Worm (Caenorhabditis elegans): ENCODE data around the gene ZK1248.17.
"Not testable (repeated sequence)": the region's sequence is repeated elsewhere in the genome, so short reads cannot be mapped to it uniquely, and the experiment has no call there.

The ZK1248.17 gene

DNA sequence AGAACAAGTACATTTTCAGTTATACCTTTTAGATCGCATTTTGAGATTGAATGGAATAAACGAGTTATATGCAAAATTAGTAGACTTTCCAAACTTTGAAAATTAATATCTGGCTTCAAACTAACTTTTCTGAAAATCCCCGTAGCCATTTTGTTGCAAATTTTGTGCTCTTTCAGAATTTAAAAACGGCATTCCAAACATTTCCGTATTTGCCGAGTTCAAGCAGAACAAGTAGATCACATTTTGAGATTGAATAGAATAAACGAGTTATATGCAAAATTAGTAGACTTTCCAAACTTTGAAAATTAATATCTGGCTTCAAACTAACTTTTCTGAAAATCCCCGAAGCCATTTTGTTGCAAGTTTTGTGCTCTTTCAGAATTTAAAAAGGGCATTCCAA lies 31.2 kb upstream of the ZK1248.17 start, which contains the start of gene F55C12.2:
Gene F55C12.2, plus strand, starts transcription at position 301 of the 400 bp plus-strand sequence.
- not testable (repeated sequence) for TF ChIP-seq lin-40 (tag; optimal IDR thresholded peaks at IDR 0.05); K12H6.12 (tag; optimal IDR thresholded peaks at IDR 0.05); ztf-28 (GFP tag; IDR thresholded peaks at IDR 0.05)

DNA sequence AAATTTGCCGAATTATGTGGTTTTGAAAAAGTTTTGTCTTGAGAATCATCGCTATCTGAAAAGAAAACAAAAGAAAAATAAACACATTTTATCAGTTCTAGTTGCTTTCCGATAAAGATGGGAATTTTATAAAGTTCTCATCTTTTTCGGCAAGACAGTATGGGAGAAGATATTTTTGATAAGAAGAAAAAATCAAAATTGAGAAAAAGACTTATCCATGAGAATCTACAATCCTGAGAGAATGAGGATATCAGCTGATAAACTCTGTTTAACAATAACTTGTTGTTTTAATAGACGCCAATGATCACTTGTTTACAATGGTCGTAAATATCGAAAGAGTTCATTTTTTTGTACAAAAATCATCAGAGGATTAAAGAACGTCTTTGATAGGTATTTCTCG lies 30.7 kb upstream of the ZK1248.17 start, which contains the start of gene F55C12.6:
Gene F55C12.6, minus strand, starts transcription at position 101 of the 400 bp plus-strand sequence.
- TF ChIP-seq ztf-26 (tag; optimal IDR thresholded peaks at IDR 0.05) (no peak), ztf-28 (GFP tag; IDR thresholded peaks at IDR 0.05) (no peak), ama-1 (optimal IDR thresholded peaks at IDR 0.05) (no peak), ama-1 (GFP tag; optimal IDR thresholded peaks at IDR 0.05) (no peak), cebp-2 (GFP tag; IDR thresholded peaks at IDR 0.05) (no peak), ceh-27 (GFP tag; optimal IDR thresholded peaks at IDR 0.05) (no peak), nhr-80 (tag; optimal IDR thresholded peaks at IDR 0.05) (no peak), aptf-3 (GFP tag; IDR thresholded peaks at IDR 0.05) (no peak), ets-4 (GFP tag; optimal IDR thresholded peaks at IDR 0.05) (no peak), K12H6.12 (tag; optimal IDR thresholded peaks at IDR 0.05) (no peak), madf-10 (tag; optimal IDR thresholded peaks at IDR 0.05) (no peak), attf-5 (GFP tag; optimal IDR thresholded peaks at IDR 0.05) (no peak), egrh-3 (GFP tag; IDR thresholded peaks at IDR 0.05) (no peak), dpl-1 (GFP tag; optimal IDR thresholded peaks at IDR 0.05) (no peak)

DNA sequence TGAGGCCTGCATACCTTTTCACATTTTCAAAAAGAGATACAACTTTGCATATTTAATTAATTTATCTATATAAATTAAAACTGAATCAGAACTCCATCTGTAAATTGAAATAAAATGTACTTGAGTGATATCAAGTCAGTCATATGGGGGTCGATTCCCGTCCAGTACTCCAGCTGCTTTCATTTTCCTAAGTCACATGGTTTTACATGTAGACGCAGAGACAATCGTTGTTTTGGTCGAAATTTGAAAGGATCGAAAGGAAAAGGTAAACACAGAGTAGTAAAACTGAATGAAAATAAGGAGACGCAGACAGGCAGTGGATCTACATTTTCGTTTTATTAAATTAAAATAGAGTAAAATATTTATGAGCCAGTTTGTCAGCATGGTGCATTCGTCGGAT lies 28.8 kb upstream of the ZK1248.17 start:
- no peak for TF ChIP-seq rpc-1 (optimal IDR thresholded peaks at IDR 0.05)
- no peak for TF ChIP-seq rpc-1 (tag; optimal IDR thresholded peaks at IDR 0.05)
- TF ChIP-seq pha-4 (tag; optimal IDR thresholded peaks at IDR 0.05), result peak; percentile 26
- TF ChIP-seq mcd-1 (GFP tag; IDR thresholded peaks at IDR 0.05), result no peak
- TF ChIP-seq pbrm-1 (GFP tag; IDR thresholded peaks at IDR 0.05), result no peak
- TF ChIP-seq Y67H2A.10 (GFP tag; conservative IDR thresholded peaks at IDR 0.05), result no peak
- TF ChIP-seq F52B5.7 (tag; optimal IDR thresholded peaks at IDR 0.05), result no peak

DNA sequence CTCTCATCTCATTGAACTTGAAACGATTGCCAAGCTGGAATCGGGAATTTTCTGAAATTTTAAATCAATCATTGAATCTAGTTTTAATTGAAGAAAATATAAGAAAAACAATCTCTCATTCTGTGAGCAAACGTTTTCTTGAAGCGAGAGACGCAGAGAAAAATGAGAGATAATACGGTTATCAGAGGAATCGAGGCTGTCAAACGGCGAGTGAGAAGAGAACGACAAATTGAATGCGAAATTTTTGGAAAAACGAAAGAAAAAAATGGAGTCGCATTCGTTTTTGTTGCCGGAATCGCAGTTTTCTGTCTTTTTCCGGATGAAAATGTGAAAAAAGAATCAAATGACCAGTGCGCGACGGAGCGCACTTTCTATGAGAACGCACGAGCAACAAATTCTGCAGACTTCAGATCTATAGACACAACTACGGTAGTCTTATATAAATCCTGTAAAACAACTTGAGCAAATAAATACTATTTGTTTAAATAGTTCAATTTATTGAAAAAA lies 28.3 kb upstream of the ZK1248.17 start, which contains the start of gene tex-2:
Gene tex-2, minus strand, starts transcription at position 51 of the 507 bp plus-strand sequence.
- TF ChIP-seq F39B2.1 (GFP tag; IDR thresholded peaks at IDR 0.05), result no peak
- no peak for TF ChIP-seq die-1 (tag; optimal IDR thresholded peaks at IDR 0.05)
- TF ChIP-seq madf-3 (GFP tag; IDR thresholded peaks at IDR 0.05), result no peak
- TF ChIP-seq unc-62 (GFP tag; optimal IDR thresholded peaks at IDR 0.05), result no peak
- TF ChIP-seq zfh-2 (GFP tag; conservative IDR thresholded peaks at IDR 0.05), result peak; percentile 33; the same call in 1 of the 2 replicates
- no peak for TF ChIP-seq cebp-1 (GFP tag; IDR thresholded peaks at IDR 0.05)
- no peak for TF ChIP-seq cebp-1 (tag; optimal IDR thresholded peaks at IDR 0.05)
- TF ChIP-seq ets-4 (GFP tag; optimal IDR thresholded peaks at IDR 0.05), result no peak
- no peak for TF ChIP-seq zim-3 (tag; optimal IDR thresholded peaks at IDR 0.05)
- TF ChIP-seq K11D2.4 (GFP tag; IDR thresholded peaks at IDR 0.05), result no peak
- no peak for TF ChIP-seq nhr-90 (tag; optimal IDR thresholded peaks at IDR 0.05)
- no peak for TF ChIP-seq nfyb-1 (GFP tag; IDR thresholded peaks at IDR 0.05)
- peak; percentile 39; the same call in 1 of the 2 replicates for TF ChIP-seq D2030.7 (GFP tag; IDR thresholded peaks at IDR 0.05)
- TF ChIP-seq ceh-40 (GFP tag; IDR thresholded peaks at IDR 0.05), result no peak
- no peak for TF ChIP-seq Y53F4B.3 (GFP tag; IDR thresholded peaks at IDR 0.05)
- peak; percentile 48 for TF ChIP-seq F23B12.7 (tag; optimal IDR thresholded peaks at IDR 0.05; ENCODE audit: insufficient read depth)
- TF ChIP-seq attf-5 (GFP tag; optimal IDR thresholded peaks at IDR 0.05), result no peak
- no peak for TF ChIP-seq mel-28 (tag; optimal IDR thresholded peaks at IDR 0.05; ENCODE audit: borderline replicate concordance)
- TF ChIP-seq ccch-3 (GFP tag; optimal IDR thresholded peaks at IDR 0.05), result no peak
- peak in 1 of 2 experiments; percentile 12 for TF ChIP-seq let-607 (tag; optimal IDR thresholded peaks at IDR 0.05)
- no peak for TF ChIP-seq bed-2 (GFP tag; IDR thresholded peaks at IDR 0.05)
- no peak for TF ChIP-seq cebp-2 (GFP tag; IDR thresholded peaks at IDR 0.05)
- TF ChIP-seq bed-1 (GFP tag; IDR thresholded peaks at IDR 0.05), result no peak
- TF ChIP-seq rec-8 (tag; optimal IDR thresholded peaks at IDR 0.05), result no peak
- TF ChIP-seq Y56A3A.18 (GFP tag; IDR thresholded peaks at IDR 0.05), result no peak
- TF ChIP-seq dox-1 (GFP tag; IDR thresholded peaks at IDR 0.05), result peak; percentile 70
